Worm (Caenorhabditis elegans): ENCODE data around the gene nas-38.

DNA sequence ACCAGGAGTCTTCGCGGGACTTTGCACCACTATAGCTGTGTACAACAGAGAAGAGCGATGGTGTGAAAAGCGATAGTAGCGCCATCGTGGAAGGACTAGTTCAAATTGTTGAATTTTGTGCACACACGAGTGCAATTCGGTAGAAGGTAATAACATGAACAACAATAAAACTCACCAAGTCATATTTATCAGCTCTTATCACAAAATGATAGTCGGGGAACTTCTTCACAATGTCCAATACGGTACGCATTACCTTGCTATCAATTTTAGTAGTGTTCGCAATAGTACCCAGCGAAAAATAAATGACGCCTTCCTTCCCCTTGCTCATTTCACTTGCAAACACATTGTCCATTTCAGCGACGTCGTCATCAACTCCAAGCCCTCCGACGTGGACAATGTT, 30.3 kb upstream of the nas-38 start:
- no peak for TF ChIP-seq ztf-23 (GFP tag; IDR thresholded peaks at IDR 0.05)
- TF ChIP-seq ref-1 (GFP tag; conservative IDR thresholded peaks at IDR 0.05), result no peak

Measured in whole organism, midembryonic.